Fruit fly (Drosophila melanogaster): Measurements from ENCODE around the gene CG31091.

DNA sequence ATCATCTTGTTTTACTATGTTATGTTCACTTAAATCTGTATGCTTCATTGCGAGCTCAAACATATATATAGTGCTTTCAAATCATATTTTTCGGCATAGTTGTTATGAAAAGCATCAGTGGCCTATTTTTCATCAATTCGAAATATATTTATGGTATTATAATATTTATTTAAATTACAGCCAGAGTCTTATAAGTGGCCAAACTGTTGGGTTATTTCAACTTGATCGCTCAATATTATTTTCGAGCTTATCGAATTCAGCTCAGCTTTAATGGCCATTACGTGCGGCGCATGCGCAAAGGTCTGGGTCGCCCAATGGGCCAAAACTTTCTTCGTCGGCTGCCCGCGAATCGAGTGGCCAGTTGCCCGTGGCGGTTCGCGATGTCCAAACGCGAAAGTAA lies 2.5 kb upstream of the CG31091 start, which contains the start of gene Mco3:
- no peak for TF ChIP-seq CTCF (optimal IDR thresholded peaks at IDR 0.05)
- TF ChIP-seq CG8478 (optimal IDR thresholded peaks at IDR 0.05) = no peak
